Worm (Caenorhabditis elegans) whole organism, L1 larva: ENCODE measurements around the gene C05B5.12.

Experiments
- aly-2 ChIP-seq: fragments of 150-350 bp; optimal IDR thresholded peaks from 2 replicates; lab custom pipeline; 2014; ENCODE audit warnings: missing biosample characterization, missing genetic modification characterization
- ceh-82 ChIP-seq, 3 experiments: fragments of 150-350 bp in 1 of 3; sonication (generic microtip) in 2 of 3; optimal IDR thresholded peaks; 2 replicates each; lab custom pipeline; 2014 to 2017; ENCODE audit warnings: missing biosample characterization in 3 of 3, missing genetic modification characterization in 3 of 3
- fos-1 ChIP-seq: fragments of 150-350 bp; optimal IDR thresholded peaks from 2 replicates; lab custom pipeline; 2014; ENCODE audit warnings: missing biosample characterization, missing genetic modification characterization
- hpl-2 ChIP-seq: fragments of 150-350 bp; optimal IDR thresholded peaks from 2 replicates; lab custom pipeline; 2014; ENCODE audit warnings: missing biosample characterization, missing genetic modification reagents, missing genetic modification characterization
- jun-1 ChIP-seq: fragments of 150-350 bp; optimal IDR thresholded peaks from 2 replicates; lab custom pipeline; 2014; ENCODE audit warnings: missing biosample characterization, missing genetic modification reagents, missing genetic modification characterization
- nhr-76 ChIP-seq: sonication (generic microtip); optimal IDR thresholded peaks from 2 replicates; lab custom pipeline; 2017; ENCODE audit warnings: missing biosample characterization, missing genetic modification characterization
- pqm-1 ChIP-seq: sonication (generic microtip); optimal IDR thresholded peaks from 3 replicates; lab custom pipeline; 2017; ENCODE audit warnings: missing biosample characterization, missing genetic modification characterization
- tbx-2 ChIP-seq: sonication (generic microtip); optimal IDR thresholded peaks from 2 replicates; lab custom pipeline; 2016; ENCODE audit warnings: missing genetic modification characterization, missing compliant biosample characterization

ce11 chrIII:9941020-9941674 is 46.0 kb upstream of the C05B5.12 start, which contains the start of the genes K03H1.9 and K03H1.12:
- TF ChIP-seq tbx-2 (tag; lab: Kevin White, UChicago), result no peak
- no peak for TF ChIP-seq ceh-82 (tag; optimal IDR thresholded peaks at IDR 0.05; lab: Kevin White, UChicago)
- no peak for TF ChIP-seq fos-1 (tag; lab: Kevin White, UChicago)
- TF ChIP-seq pqm-1 (tag; lab: Kevin White, UChicago), result no peak
- TF ChIP-seq aly-2 (tag; lab: Kevin White, UChicago), result no peak
- TF ChIP-seq hpl-2, result no peak
- TF ChIP-seq jun-1, result no peak
- no peak for TF ChIP-seq nhr-76
